Worm (Caenorhabditis elegans): ENCODE data around the gene dyci-1.

Gene dyci-1

DNA sequence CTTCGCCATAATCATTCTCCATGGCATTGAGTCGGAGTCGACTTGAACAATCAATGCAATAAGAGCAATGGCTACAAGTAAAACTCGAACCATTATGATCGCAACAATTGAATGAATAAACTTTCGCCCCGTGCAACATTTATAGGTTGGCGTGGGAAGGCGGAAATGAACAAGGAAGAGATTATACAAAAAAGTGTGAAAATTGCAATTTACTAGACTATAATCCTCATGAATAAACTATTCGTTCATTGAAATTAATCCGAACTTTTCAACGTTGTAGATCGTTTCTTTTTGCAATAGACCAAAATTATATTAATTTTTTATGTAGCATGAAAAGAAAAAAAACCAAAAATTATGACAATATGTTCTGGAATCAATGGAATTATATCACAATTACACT lies 44.9 kb downstream of the dyci-1 start, which contains the start of gene Y73B6A.3:
TSS of gene Y73B6A.3 (minus strand) at position 101 of the 400 bp plus-strand sequence.
- TF ChIP-seq alr-1 (tag; optimal IDR thresholded peaks at IDR 0.05) (no peak), nhr-11 (tag; optimal IDR thresholded peaks at IDR 0.05) (no peak), elt-1 (tag; optimal IDR thresholded peaks at IDR 0.05) (no peak), lsy-2 (tag; optimal IDR thresholded peaks at IDR 0.05) (no peak), lin-11 (tag; optimal IDR thresholded peaks at IDR 0.05) (no peak), nhr-237 (tag; optimal IDR thresholded peaks at IDR 0.05) (no peak)

Measured in whole organism, L2 larva.